Worm (Caenorhabditis elegans) whole organism, late embryonic: ENCODE results near the gene C15H7.4.

Source experiments
- C08G9.2 ChIP-seq: sonication (generic microtip); optimal IDR thresholded peaks from 2 replicates; lab custom pipeline; 2016; ENCODE audit warnings: mild to moderate bottlenecking, missing genetic modification characterization, moderate library complexity, missing compliant biosample characterization
- ama-1 ChIP-seq: fragments of 150-350 bp; optimal IDR thresholded peaks from 2 replicates; lab custom pipeline; 2014
- ceh-18 ChIP-seq: sonication (generic microtip); optimal IDR thresholded peaks from 2 replicates; lab custom pipeline; 2016; ENCODE audit warnings: missing genetic modification characterization, missing compliant biosample characterization
- ceh-2 ChIP-seq: sonication (generic microtip); optimal IDR thresholded peaks from 2 replicates; lab custom pipeline; 2016; ENCODE audit warnings: missing genotype, missing genetic modification characterization, missing compliant biosample characterization
- ceh-30 ChIP-seq: fragments of 150-350 bp; optimal IDR thresholded peaks from 2 replicates; lab custom pipeline; 2014; ENCODE audit warnings: missing biosample characterization, missing genetic modification characterization
- ceh-48 ChIP-seq: sonication (generic microtip); optimal IDR thresholded peaks from 2 replicates; lab custom pipeline; 2016; ENCODE audit warnings: missing genetic modification characterization, inconsistent platforms, missing compliant biosample characterization
- dmd-4 ChIP-seq: sonication (generic microtip); optimal IDR thresholded peaks from 2 replicates; lab custom pipeline; 2016; ENCODE audit warnings: borderline replicate concordance, missing genetic modification characterization, missing compliant biosample characterization
- fkh-10 ChIP-seq: fragments of 150-350 bp; optimal IDR thresholded peaks from 2 replicates; lab custom pipeline; 2014; ENCODE audit warnings: missing biosample characterization, missing genetic modification reagents, missing genetic modification characterization
- lin-11 ChIP-seq: fragments of 200-800 bp; sonication (Bioruptor generic); optimal IDR thresholded peaks from 2 replicates; lab custom pipeline; 2018; ENCODE audit warnings: mild to moderate bottlenecking, missing genetic modification characterization, missing compliant biosample characterization
- madf-2 ChIP-seq: sonication (generic microtip); optimal IDR thresholded peaks from 2 replicates; lab custom pipeline; 2017; ENCODE audit warnings: missing genetic modification characterization, missing compliant biosample characterization
- nhr-11 ChIP-seq: fragments of 150-350 bp; optimal IDR thresholded peaks from 2 replicates; lab custom pipeline; 2014; ENCODE audit warnings: missing biosample characterization, missing genetic modification characterization
- pqm-1 ChIP-seq: sonication (generic microtip); optimal IDR thresholded peaks from 2 replicates; lab custom pipeline; 2016; ENCODE audit warnings: missing genetic modification characterization, missing compliant biosample characterization
- sox-2 ChIP-seq: fragments of 200-800 bp; sonication (Bioruptor generic); IDR thresholded peaks from 2 replicates; pipeline ENCODE4 v1.3.6; 2022; ENCODE audit warnings: missing genetic modification reagents, missing genetic modification characterization, missing compliant biosample characterization
- unc-86 ChIP-seq: sonication (generic microtip); optimal IDR thresholded peaks from 2 replicates; lab custom pipeline; 2016; ENCODE audit warnings: missing genetic modification characterization, missing compliant biosample characterization

DNA sequence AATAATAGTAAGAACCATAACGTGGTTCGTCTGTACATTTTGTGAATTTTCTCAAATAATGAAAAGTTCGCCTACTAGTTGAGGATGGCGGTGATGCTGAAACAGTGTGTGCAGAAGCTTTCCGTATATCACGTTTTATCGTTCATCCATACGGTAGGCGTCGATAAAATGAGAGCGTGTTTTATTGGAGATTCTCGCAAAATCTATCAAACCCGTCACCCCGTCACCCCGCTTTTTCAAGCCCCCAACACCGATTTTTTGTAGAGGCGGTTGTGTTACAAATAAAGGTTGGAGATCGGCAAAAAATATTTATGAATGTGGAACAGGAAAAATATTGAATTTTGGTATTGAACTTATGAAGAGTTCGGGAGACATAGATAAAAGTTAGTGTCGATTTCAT is 47.1 kb downstream of the C15H7.4 start, which contains the start of gene clec-161:
- TF ChIP-seq ceh-18 (tag; lab: Kevin White, UChicago) (no peak), fkh-10 (GFP tag; lab: Kevin White, UChicago) (no peak), lin-11 (tag; lab: Kevin White, UChicago) (no peak), pqm-1 (no peak), ceh-48 (tag; lab: Kevin White, UChicago) (no peak), unc-86 (tag; lab: Kevin White, UChicago) (no peak), ceh-30 (no peak), ceh-2 (tag; lab: Kevin White, UChicago) (no peak), nhr-11 (tag; lab: Kevin White, UChicago) (no peak), sox-2 (GFP tag; lab: Robert Waterston, UW) (no peak), C08G9.2 (tag; lab: Kevin White, UChicago) (no peak), ama-1 (lab: Kevin White, UChicago) (no peak), madf-2 (tag; lab: Kevin White, UChicago) (no peak), dmd-4 (tag; lab: Kevin White, UChicago) (no peak)
